Fruit fly (Drosophila melanogaster): ENCODE measurements around the gene Unc-115b.

- TF ChIP-seq CG8478 (optimal IDR thresholded peaks at IDR 0.05) (no peak), CTCF (optimal IDR thresholded peaks at IDR 0.05) (no peak)
These were observed 18.3 kb downstream of the Unc-115b start, which contains the start of gene Dhc1 for dm6 chr3R:9674196-9674693.
